Worm (Caenorhabditis elegans) whole organism, midembryonic: ENCODE data around the gene C53C7.3.

Source experiments
- T22C8.4 ChIP-seq: fragments of 200-800 bp; sonication (Bioruptor generic); IDR thresholded peaks from 2 replicates; pipeline ENCODE4 v1.3.6; 2022; ENCODE audit warnings: missing genetic modification characterization, missing compliant biosample characterization
- cog-1 ChIP-seq: sonication (generic microtip); optimal IDR thresholded peaks from 2 replicates; lab custom pipeline; 2016; ENCODE audit warnings: missing genetic modification characterization, missing compliant biosample characterization
- flt-1 ChIP-seq: fragments of 200-800 bp; sonication (Bioruptor generic); IDR thresholded peaks from 2 replicates; pipeline ENCODE4 v1.3.6; 2022; ENCODE audit warnings: missing genetic modification characterization, missing compliant biosample characterization
- klf-2 ChIP-seq: fragments of 200-800 bp; sonication (Bioruptor generic); conservative IDR thresholded peaks from 2 replicates; pipeline ENCODE4 v1.3.6; 2022; ENCODE audit warnings: missing genetic modification reagents, missing genetic modification characterization, missing compliant biosample characterization
- med-1 ChIP-seq: sonication (generic microtip); optimal IDR thresholded peaks from 2 replicates; lab custom pipeline; 2017; ENCODE audit warnings: missing genetic modification characterization, mild to moderate bottlenecking, missing compliant biosample characterization, antibody characterized with exemption, missing genetic modification reagents; ENCODE audit not compliant: insufficient read depth
- ref-1 ChIP-seq: fragments of 200-800 bp; sonication (Bioruptor generic); conservative IDR thresholded peaks from 2 replicates; pipeline ENCODE4 v1.3.6; 2022; ENCODE audit warnings: missing genetic modification reagents, missing genetic modification characterization, missing compliant biosample characterization
- tab-1 ChIP-seq: fragments of 200-800 bp; sonication (Bioruptor generic); IDR thresholded peaks from 2 replicates; pipeline ENCODE4 v1.3.6; 2022; ENCODE audit warnings: missing genetic modification characterization, missing compliant biosample characterization
- ztf-23 ChIP-seq: fragments of 200-800 bp; sonication (Bioruptor generic); IDR thresholded peaks from 2 replicates; pipeline ENCODE4 v1.3.6; 2022; ENCODE audit warnings: missing genetic modification reagents, missing genetic modification characterization, missing compliant biosample characterization
- ztf-29 ChIP-seq: fragments of 200-800 bp; sonication (Bioruptor generic); IDR thresholded peaks from 2 replicates; pipeline ENCODE4 v1.3.6; 2022; ENCODE audit warnings: missing genetic modification reagents, missing genetic modification characterization, missing compliant biosample characterization

The C53C7.3 gene

DNA sequence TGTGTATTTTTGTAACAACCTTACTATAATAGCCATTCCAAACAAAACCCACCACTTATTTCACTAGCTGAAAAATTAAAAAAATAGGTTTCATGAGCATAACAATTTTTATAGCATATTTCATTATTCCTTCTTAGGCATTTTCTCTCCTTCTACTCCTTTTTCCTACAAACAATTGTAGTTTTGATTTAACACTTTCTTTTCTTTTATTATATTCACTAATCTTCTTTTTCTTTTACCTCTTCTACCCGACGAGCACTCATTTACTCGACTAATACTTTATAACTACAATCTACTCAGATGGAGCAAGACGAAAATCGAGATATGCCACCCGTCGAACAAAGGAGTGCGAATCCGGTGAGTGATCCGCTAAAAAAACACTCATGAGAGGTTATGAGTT, at the start of gene C53C7.3:
C53C7.3 (plus strand) TSS at position 301 of the 400 bp plus-strand sequence.
- TF ChIP-seq ref-1 (GFP tag; lab: Robert Waterston, UW) (no peak), ztf-23 (no peak), ztf-29 (GFP tag; lab: Robert Waterston, UW) (no peak), med-1 (GFP tag; lab: Kevin White, UChicago) (no peak), cog-1 (tag; lab: Kevin White, UChicago) (no peak), flt-1 (GFP tag; lab: Robert Waterston, UW) (no peak), T22C8.4 (GFP tag; lab: Robert Waterston, UW) (no peak), klf-2 (GFP tag; lab: Robert Waterston, UW) (no peak), tab-1 (GFP tag; lab: Robert Waterston, UW) (no peak)

DNA sequence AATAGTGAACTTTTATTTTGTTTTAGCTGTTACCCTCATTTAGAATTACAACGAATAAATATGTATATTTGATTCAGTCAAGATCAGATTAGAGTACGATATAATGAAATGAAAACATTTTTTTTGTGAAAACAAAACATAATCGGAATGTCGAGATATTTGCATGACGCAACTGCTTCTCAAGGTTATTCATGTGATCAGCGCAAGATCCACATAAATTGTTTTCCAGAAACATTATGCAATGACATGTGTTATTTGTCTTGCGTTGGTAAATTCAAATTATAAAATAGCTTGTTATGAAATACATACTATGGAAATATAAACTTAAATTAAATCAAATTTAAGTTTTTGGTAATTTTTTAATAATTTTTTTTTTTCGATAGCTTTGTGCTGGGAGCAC, 48.8 kb upstream of the C53C7.3 start:
- TF ChIP-seq ztf-23, result no peak
- TF ChIP-seq klf-2 (GFP tag; lab: Robert Waterston, UW), result no peak
- no peak for TF ChIP-seq cog-1 (tag; lab: Kevin White, UChicago)
- TF ChIP-seq ref-1 (GFP tag; lab: Robert Waterston, UW), result no peak
- no peak for TF ChIP-seq tab-1 (GFP tag; lab: Robert Waterston, UW)
- no peak for TF ChIP-seq ztf-29 (GFP tag; lab: Robert Waterston, UW)
- no peak for TF ChIP-seq med-1 (GFP tag; lab: Kevin White, UChicago)
- no peak for TF ChIP-seq T22C8.4 (GFP tag; lab: Robert Waterston, UW)

DNA sequence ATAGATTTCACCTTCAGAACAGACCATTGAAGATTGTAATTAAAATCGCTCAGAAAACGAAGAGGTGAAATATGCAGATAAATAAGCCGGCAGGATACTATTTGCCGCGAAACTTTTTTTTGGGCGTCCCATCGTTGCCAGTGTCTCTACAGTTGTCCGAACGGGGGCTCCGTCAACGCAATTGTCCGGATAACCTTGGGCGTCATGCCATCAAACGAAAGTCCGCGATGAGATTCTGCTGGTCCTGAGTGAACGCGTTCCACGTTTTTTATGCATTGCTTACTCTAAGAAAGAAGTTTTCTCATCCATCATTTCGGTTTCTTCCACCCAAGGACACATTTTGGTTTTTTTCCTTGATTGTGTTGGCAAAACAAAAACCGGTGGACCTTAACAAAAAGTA, 47.5 kb upstream of the C53C7.3 start:
- TF ChIP-seq ref-1 (GFP tag; lab: Robert Waterston, UW) (no peak), tab-1 (GFP tag; lab: Robert Waterston, UW) (no peak), cog-1 (tag; lab: Kevin White, UChicago) (no peak), T22C8.4 (GFP tag; lab: Robert Waterston, UW) (no peak), ztf-29 (GFP tag; lab: Robert Waterston, UW) (no peak), klf-2 (GFP tag; lab: Robert Waterston, UW) (no peak), ztf-23 (no peak), med-1 (GFP tag; lab: Kevin White, UChicago) (no peak), flt-1 (GFP tag; lab: Robert Waterston, UW) (no peak)

- no peak for TF ChIP-seq klf-2 (GFP tag; lab: Robert Waterston, UW)
- TF ChIP-seq flt-1 (GFP tag; lab: Robert Waterston, UW), result no peak
- TF ChIP-seq tab-1 (GFP tag; lab: Robert Waterston, UW), result no peak
- TF ChIP-seq ref-1 (GFP tag; lab: Robert Waterston, UW), result no peak
- TF ChIP-seq T22C8.4 (GFP tag; lab: Robert Waterston, UW), result no peak
- TF ChIP-seq ztf-29 (GFP tag; lab: Robert Waterston, UW), result no peak
- TF ChIP-seq cog-1 (tag; lab: Kevin White, UChicago), result no peak
- TF ChIP-seq ztf-23, result no peak
- no peak for TF ChIP-seq med-1 (GFP tag; lab: Kevin White, UChicago)
These were observed 46.0 kb upstream of the C53C7.3 start for ce11 chrX:13002322-13002721.

DNA sequence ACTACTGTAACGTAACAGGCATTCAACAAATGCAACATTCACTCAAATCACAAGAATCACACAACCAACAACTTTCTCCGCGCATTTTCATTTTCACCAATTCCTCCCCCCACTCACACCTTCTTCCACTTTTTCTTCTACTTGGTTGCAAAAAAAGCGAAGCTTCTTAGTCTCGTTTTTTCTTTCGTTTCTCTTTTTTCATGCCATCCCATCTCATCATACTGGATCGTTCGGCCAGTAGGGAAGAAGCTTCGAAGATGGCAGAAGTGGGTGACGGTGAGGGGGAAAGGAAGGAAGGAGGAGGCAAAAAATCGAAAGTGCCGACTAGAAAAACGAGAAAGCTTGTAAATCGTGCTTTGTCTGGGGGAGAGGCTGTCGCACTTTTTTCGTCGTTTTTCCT, 45.3 kb upstream of the C53C7.3 start:
- TF ChIP-seq ztf-23 (no peak), flt-1 (GFP tag; lab: Robert Waterston, UW) (no peak), tab-1 (GFP tag; lab: Robert Waterston, UW) (no peak), ztf-29 (GFP tag; lab: Robert Waterston, UW) (no peak), klf-2 (GFP tag; lab: Robert Waterston, UW) (no peak), med-1 (GFP tag; lab: Kevin White, UChicago) (no peak), T22C8.4 (GFP tag; lab: Robert Waterston, UW) (no peak), cog-1 (tag; lab: Kevin White, UChicago) (no peak)

DNA sequence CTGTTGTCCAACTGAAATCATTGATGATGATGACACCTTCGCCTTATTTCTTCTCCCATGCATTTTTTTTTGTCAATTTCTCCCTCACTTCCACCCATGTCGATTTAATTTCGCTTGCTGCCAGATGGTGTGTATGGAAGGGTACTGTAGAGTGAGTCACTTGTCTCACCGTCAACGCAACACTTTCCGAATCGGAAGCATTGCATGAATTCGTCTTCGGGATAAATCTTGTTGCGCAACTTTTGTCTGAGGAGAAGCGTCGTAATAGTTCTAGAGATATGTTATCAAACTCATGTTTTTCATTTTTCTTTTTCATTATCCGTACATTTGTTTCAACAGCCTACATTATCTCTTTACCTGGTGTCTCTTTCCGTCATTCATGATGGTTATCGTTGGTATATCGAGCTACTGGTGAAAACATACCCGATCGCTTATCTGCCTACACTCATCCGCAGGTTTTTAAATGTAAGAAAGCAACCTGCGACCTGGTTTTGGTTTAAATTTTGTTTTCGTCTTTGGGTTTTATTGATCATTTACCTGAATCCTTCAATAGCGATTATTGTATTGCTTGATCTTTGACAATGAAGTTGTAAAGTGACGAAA, 43.8 kb upstream of the C53C7.3 start:
- TF ChIP-seq med-1 (GFP tag; lab: Kevin White, UChicago) (no peak), ztf-23 (no peak), cog-1 (tag; lab: Kevin White, UChicago) (no peak), ref-1 (GFP tag; lab: Robert Waterston, UW) (no peak), flt-1 (GFP tag; lab: Robert Waterston, UW) (no peak), klf-2 (GFP tag; lab: Robert Waterston, UW) (no peak), ztf-29 (GFP tag; lab: Robert Waterston, UW) (no peak), tab-1 (GFP tag; lab: Robert Waterston, UW) (no peak)

DNA sequence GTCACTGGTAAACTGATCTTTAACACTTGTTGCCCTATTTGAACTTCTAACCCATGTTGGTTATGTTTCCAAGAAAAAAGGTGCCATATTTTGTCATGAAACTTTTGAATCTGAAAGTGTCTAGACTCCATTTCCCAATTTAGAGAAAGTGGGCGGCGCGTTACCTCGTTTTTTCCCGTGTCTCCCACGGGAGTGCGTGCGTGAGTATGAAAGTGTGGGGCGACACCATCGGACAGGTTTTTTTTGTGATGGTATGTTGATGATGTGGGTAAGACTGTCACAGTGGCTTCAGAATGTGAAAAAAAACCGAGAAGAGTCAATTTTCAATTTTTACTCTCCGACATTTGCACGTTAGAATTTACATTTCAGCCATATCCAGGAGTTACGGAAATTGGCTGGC, 42.6 kb upstream of the C53C7.3 start:
- TF ChIP-seq ref-1 (GFP tag; lab: Robert Waterston, UW) (no peak), tab-1 (GFP tag; lab: Robert Waterston, UW) (no peak), ztf-29 (GFP tag; lab: Robert Waterston, UW) (no peak), klf-2 (GFP tag; lab: Robert Waterston, UW) (no peak), med-1 (GFP tag; lab: Kevin White, UChicago) (no peak), ztf-23 (no peak), flt-1 (GFP tag; lab: Robert Waterston, UW) (no peak), T22C8.4 (GFP tag; lab: Robert Waterston, UW) (no peak)

- TF ChIP-seq ztf-23, result no peak
- TF ChIP-seq T22C8.4 (GFP tag; lab: Robert Waterston, UW), result no peak
- no peak for TF ChIP-seq ref-1 (GFP tag; lab: Robert Waterston, UW)
- no peak for TF ChIP-seq ztf-29 (GFP tag; lab: Robert Waterston, UW)
- TF ChIP-seq cog-1 (tag; lab: Kevin White, UChicago), result no peak
- TF ChIP-seq flt-1 (GFP tag; lab: Robert Waterston, UW), result no peak
- TF ChIP-seq klf-2 (GFP tag; lab: Robert Waterston, UW), result no peak
- TF ChIP-seq med-1 (GFP tag; lab: Kevin White, UChicago), result no peak
- TF ChIP-seq tab-1 (GFP tag; lab: Robert Waterston, UW), result no peak
These were observed 42.0 kb upstream of the C53C7.3 start for ce11 chrX:13006328-13006727.

ce11 chrX:13006734-13007133, 41.6 kb upstream of the C53C7.3 start:
- TF ChIP-seq ref-1 (GFP tag; lab: Robert Waterston, UW), result no peak
- TF ChIP-seq tab-1 (GFP tag; lab: Robert Waterston, UW), result no peak
- no peak for TF ChIP-seq klf-2 (GFP tag; lab: Robert Waterston, UW)
- no peak for TF ChIP-seq flt-1 (GFP tag; lab: Robert Waterston, UW)
- TF ChIP-seq med-1 (GFP tag; lab: Kevin White, UChicago), result no peak
- TF ChIP-seq ztf-29 (GFP tag; lab: Robert Waterston, UW), result no peak
- TF ChIP-seq ztf-23, result no peak
- TF ChIP-seq cog-1 (tag; lab: Kevin White, UChicago), result no peak
- no peak for TF ChIP-seq T22C8.4 (GFP tag; lab: Robert Waterston, UW)
